Worm (Caenorhabditis elegans) whole organism, L1 larva: ENCODE measurements around the gene F10E9.2.

Experiments used
- C16A3.4 ChIP-seq: fragments of 150-350 bp; optimal IDR thresholded peaks from 2 replicates; lab custom pipeline; 2014; ENCODE audit warnings: missing biosample characterization, missing genetic modification characterization
- C34B4.2 ChIP-seq: sonication (generic microtip); optimal IDR thresholded peaks from 2 replicates; lab custom pipeline; 2017; ENCODE audit warnings: mild to moderate bottlenecking, missing genetic modification characterization, missing compliant biosample characterization
- F16B12.6 ChIP-seq: fragments of 150-350 bp; optimal IDR thresholded peaks from 2 replicates; lab custom pipeline; 2014; ENCODE audit warnings: missing biosample characterization, missing genetic modification characterization
- Y116A8C.19 ChIP-seq: sonication (generic microtip); optimal IDR thresholded peaks from 2 replicates; lab custom pipeline; 2016; ENCODE audit warnings: missing compliant biosample characterization, missing genetic modification characterization, borderline replicate concordance
- alr-1 ChIP-seq: fragments of 200-800 bp; sonication (Bioruptor generic); optimal IDR thresholded peaks from 2 replicates; lab custom pipeline; 2018; ENCODE audit warnings: borderline replicate concordance, mild to moderate bottlenecking, missing genetic modification characterization, missing compliant biosample characterization
- aly-2 ChIP-seq: fragments of 150-350 bp; optimal IDR thresholded peaks from 2 replicates; lab custom pipeline; 2014; ENCODE audit warnings: missing biosample characterization, missing genetic modification characterization
- ama-1 ChIP-seq: fragments of 150-350 bp; optimal IDR thresholded peaks from 2 replicates; lab custom pipeline; 2014
- blmp-1 ChIP-seq: fragments of 150-350 bp; optimal IDR thresholded peaks from 2 replicates; lab custom pipeline; 2014; ENCODE audit warnings: missing biosample characterization, missing genetic modification characterization
- ceh-63 ChIP-seq: fragments of 200-800 bp; sonication (Bioruptor generic); optimal IDR thresholded peaks from 2 replicates; lab custom pipeline; 2018; ENCODE audit warnings: mild to moderate bottlenecking, missing genetic modification characterization, missing compliant biosample characterization
- ceh-8 ChIP-seq: fragments of 200-800 bp; sonication (Bioruptor generic); optimal IDR thresholded peaks from 2 replicates; lab custom pipeline; 2018; ENCODE audit warnings: mild to moderate bottlenecking, missing genetic modification characterization, moderate library complexity, missing compliant biosample characterization
- ceh-82 ChIP-seq, 3 experiments: fragments of 150-350 bp in 1 of 3; sonication (generic microtip) in 2 of 3; optimal IDR thresholded peaks; 2 replicates each; lab custom pipeline; 2014 to 2017; ENCODE audit warnings: missing biosample characterization in 3 of 3, missing genetic modification characterization in 3 of 3
- ceh-90 ChIP-seq: sonication (generic microtip); optimal IDR thresholded peaks from 2 replicates; lab custom pipeline; 2016; ENCODE audit warnings: missing genetic modification characterization, missing compliant biosample characterization
- ces-1 ChIP-seq: fragments of 150-350 bp; optimal IDR thresholded peaks from 2 replicates; lab custom pipeline; 2014; ENCODE audit warnings: missing biosample characterization, missing genetic modification reagents, missing genetic modification characterization
- dsc-1 ChIP-seq: sonication (generic microtip); optimal IDR thresholded peaks from 2 replicates; lab custom pipeline; 2016; ENCODE audit warnings: mild to moderate bottlenecking, missing genetic modification characterization, missing compliant biosample characterization
- efl-1 ChIP-seq, 4 experiments: fragments of 150-350 bp; optimal IDR thresholded peaks in 3 of 4; peaks in 1 of 4; 1 replicate in 1 of 4; 2 replicates in 3 of 4; lab custom pipeline; 2014; ENCODE audit warnings: missing biosample characterization in 2 of 4, missing genetic modification characterization in 2 of 4, missing genetic modification reagents in 2 of 4
- efl-3 ChIP-seq: fragments of 200-800 bp; sonication (Bioruptor generic); optimal IDR thresholded peaks from 2 replicates; lab custom pipeline; 2018; ENCODE audit warnings: mild to moderate bottlenecking, missing genetic modification characterization, missing compliant biosample characterization
- egl-27 ChIP-seq, 2 experiments: fragments of 150-350 bp in 1 of 2; sonication (generic microtip); optimal IDR thresholded peaks; 3 replicates each; lab custom pipeline; 2017 to 2018; ENCODE audit warnings: missing biosample characterization in 2 of 2, missing genetic modification characterization in 2 of 2, missing genetic modification reagents in 2 of 2
- elt-2 ChIP-seq: sonication (generic microtip); optimal IDR thresholded peaks from 2 replicates; lab custom pipeline; 2016; ENCODE audit warnings: missing genetic modification characterization, mild to moderate bottlenecking, inconsistent platforms, missing compliant biosample characterization, missing genetic modification reagents
- ets-5 ChIP-seq: fragments of 200-800 bp; sonication (Bioruptor generic); IDR thresholded peaks from 2 replicates; pipeline ENCODE4 v1.3.6; 2022; ENCODE audit warnings: missing genetic modification characterization, missing compliant biosample characterization
- fkh-8 ChIP-seq: sonication (generic microtip); optimal IDR thresholded peaks from 2 replicates; lab custom pipeline; 2016; ENCODE audit warnings: mild to moderate bottlenecking, missing genetic modification characterization, missing compliant biosample characterization
- hlh-17 ChIP-seq: fragments of 200-800 bp; sonication (Bioruptor generic); optimal IDR thresholded peaks from 2 replicates; lab custom pipeline; 2018; ENCODE audit warnings: missing genetic modification characterization, mild to moderate bottlenecking, missing compliant biosample characterization, moderate library complexity, borderline replicate concordance
- hlh-4 ChIP-seq: sonication (generic microtip); optimal IDR thresholded peaks from 2 replicates; lab custom pipeline; 2016; ENCODE audit warnings: mild to moderate bottlenecking, missing genetic modification characterization, missing compliant biosample characterization
- irx-1 ChIP-seq: sonication (generic microtip); optimal IDR thresholded peaks from 2 replicates; lab custom pipeline; 2016; ENCODE audit warnings: missing genetic modification characterization, missing compliant biosample characterization
- isw-1 ChIP-seq: fragments of 200-800 bp; sonication (Bioruptor generic); IDR thresholded peaks from 2 replicates; pipeline ENCODE4 v1.3.6; 2022; ENCODE audit warnings: missing genetic modification characterization, missing compliant biosample characterization
- lin-14 ChIP-seq: fragments of 200-800 bp; sonication (Bioruptor generic); optimal IDR thresholded peaks from 2 replicates; lab custom pipeline; 2018; ENCODE audit warnings: mild to moderate bottlenecking, missing genetic modification characterization, moderate library complexity, missing compliant biosample characterization
- lin-15B ChIP-seq: fragments of 150-350 bp; sonication (generic microtip); optimal IDR thresholded peaks from 3 replicates; lab custom pipeline; 2014; ENCODE audit warnings: missing biosample characterization, missing genetic modification characterization
- lin-35 ChIP-seq, 2 experiments: fragments of 150-350 bp; optimal IDR thresholded peaks; 2 replicates each; lab custom pipeline; 2014; ENCODE audit warnings: missing biosample characterization in 2 of 2, missing genetic modification characterization in 2 of 2, missing genetic modification reagents in 2 of 2
- lin-39 ChIP-seq: fragments of 150-350 bp; optimal IDR thresholded peaks from 2 replicates; lab custom pipeline; 2014; ENCODE audit warnings: missing biosample characterization, missing genetic modification reagents, missing genetic modification characterization
- lir-3 ChIP-seq: sonication (generic microtip); optimal IDR thresholded peaks from 2 replicates; lab custom pipeline; 2016; ENCODE audit warnings: mild to moderate bottlenecking, missing genetic modification characterization, moderate library complexity, missing compliant biosample characterization; ENCODE audit not compliant: poor library complexity
- lsy-2 ChIP-seq, 2 experiments: fragments of 150-350 bp; optimal IDR thresholded peaks; 2 replicates each; lab custom pipeline; 2014; ENCODE audit warnings: missing biosample characterization in 2 of 2, missing genetic modification characterization in 2 of 2
- mab-9 ChIP-seq: fragments of 200-800 bp; sonication (Bioruptor generic); IDR thresholded peaks from 2 replicates; pipeline ENCODE4 v1.3.6; 2022; ENCODE audit warnings: missing genetic modification reagents, missing genetic modification characterization, missing compliant biosample characterization
- mdl-1 ChIP-seq, 2 experiments: fragments of 150-350 bp; optimal IDR thresholded peaks; 2 replicates each; lab custom pipeline; 2014 to 2017; ENCODE audit warnings: missing biosample characterization in 2 of 2, missing genetic modification characterization in 2 of 2, inconsistent platforms in 1 of 2
- nhr-11 ChIP-seq: fragments of 150-350 bp; optimal IDR thresholded peaks from 2 replicates; lab custom pipeline; 2014; ENCODE audit warnings: missing biosample characterization, missing genetic modification characterization
- nhr-20 ChIP-seq: sonication (generic microtip); optimal IDR thresholded peaks from 2 replicates; lab custom pipeline; 2016; ENCODE audit warnings: mild to moderate bottlenecking, missing genetic modification characterization, missing compliant biosample characterization
- nhr-237 ChIP-seq: fragments of 150-350 bp; optimal IDR thresholded peaks from 2 replicates; lab custom pipeline; 2014; ENCODE audit warnings: missing biosample characterization, missing genetic modification characterization
- nhr-28 ChIP-seq: fragments of 150-350 bp; optimal IDR thresholded peaks from 2 replicates; lab custom pipeline; 2014; ENCODE audit warnings: missing biosample characterization, missing genetic modification characterization
- nhr-71 ChIP-seq: sonication (generic microtip); optimal IDR thresholded peaks from 2 replicates; lab custom pipeline; 2016; ENCODE audit warnings: mild to moderate bottlenecking, missing genetic modification characterization, moderate library complexity, missing compliant biosample characterization
- nhr-90 ChIP-seq: sonication (generic microtip); optimal IDR thresholded peaks from 2 replicates; lab custom pipeline; 2016; ENCODE audit warnings: mild to moderate bottlenecking, missing genetic modification characterization, missing compliant biosample characterization; ENCODE audit not compliant: poor library complexity
- rnt-1 ChIP-seq: sonication (generic microtip); optimal IDR thresholded peaks from 2 replicates; lab custom pipeline; 2016; ENCODE audit warnings: mild to moderate bottlenecking, missing genetic modification characterization, moderate library complexity, missing compliant biosample characterization
- snpc-4 ChIP-seq: fragments of 150-350 bp; optimal IDR thresholded peaks from 2 replicates; lab custom pipeline; 2014; ENCODE audit warnings: missing biosample characterization, missing genetic modification characterization
- sox-4 ChIP-seq: sonication (generic microtip); optimal IDR thresholded peaks from 2 replicates; lab custom pipeline; 2016; ENCODE audit warnings: missing genetic modification characterization, missing compliant biosample characterization
- sptf-1 ChIP-seq: fragments of 150-350 bp; optimal IDR thresholded peaks from 2 replicates; lab custom pipeline; 2014; ENCODE audit warnings: missing biosample characterization, missing genetic modification characterization
- sup-37 ChIP-seq: fragments of 200-800 bp; sonication (Bioruptor generic); optimal IDR thresholded peaks from 2 replicates; lab custom pipeline; 2018; ENCODE audit warnings: mild to moderate bottlenecking, missing genetic modification characterization, missing compliant biosample characterization
- swsn-7 ChIP-seq: sonication (generic microtip); optimal IDR thresholded peaks from 2 replicates; lab custom pipeline; 2016; ENCODE audit warnings: missing genetic modification characterization, missing compliant biosample characterization
- unc-130 ChIP-seq: fragments of 150-350 bp; optimal IDR thresholded peaks from 2 replicates; lab custom pipeline; 2017; ENCODE audit warnings: missing biosample characterization, missing genetic modification characterization, inconsistent platforms
- unc-30 ChIP-seq: sonication (generic microtip); optimal IDR thresholded peaks from 2 replicates; lab custom pipeline; 2017; ENCODE audit warnings: missing biosample characterization, missing genetic modification characterization
- unc-62 ChIP-seq: fragments of 150-350 bp; optimal IDR thresholded peaks from 2 replicates; lab custom pipeline; 2014; ENCODE audit warnings: missing biosample characterization, missing genetic modification reagents, missing genetic modification characterization
- vab-15 ChIP-seq: sonication (generic microtip); optimal IDR thresholded peaks from 2 replicates; lab custom pipeline; 2017; ENCODE audit warnings: missing genotype, mild to moderate bottlenecking, missing genetic modification characterization, missing compliant biosample characterization
- xbp-1 ChIP-seq: sonication (generic microtip); optimal IDR thresholded peaks from 2 replicates; lab custom pipeline; 2016; ENCODE audit warnings: missing genetic modification characterization, missing compliant biosample characterization
- zag-1 ChIP-seq: fragments of 150-350 bp; optimal IDR thresholded peaks from 2 replicates; lab custom pipeline; 2014; ENCODE audit warnings: missing biosample characterization, missing genetic modification characterization
- zip-4 ChIP-seq: fragments of 200-800 bp; sonication (Bioruptor generic); optimal IDR thresholded peaks from 2 replicates; lab custom pipeline; 2018; ENCODE audit warnings: mild to moderate bottlenecking, missing genetic modification characterization, moderate library complexity, missing compliant biosample characterization
- ztf-4 ChIP-seq: fragments of 150-350 bp; optimal IDR thresholded peaks from 2 replicates; lab custom pipeline; 2014; ENCODE audit warnings: missing biosample characterization, missing genetic modification characterization

The F10E9.2 gene

DNA sequence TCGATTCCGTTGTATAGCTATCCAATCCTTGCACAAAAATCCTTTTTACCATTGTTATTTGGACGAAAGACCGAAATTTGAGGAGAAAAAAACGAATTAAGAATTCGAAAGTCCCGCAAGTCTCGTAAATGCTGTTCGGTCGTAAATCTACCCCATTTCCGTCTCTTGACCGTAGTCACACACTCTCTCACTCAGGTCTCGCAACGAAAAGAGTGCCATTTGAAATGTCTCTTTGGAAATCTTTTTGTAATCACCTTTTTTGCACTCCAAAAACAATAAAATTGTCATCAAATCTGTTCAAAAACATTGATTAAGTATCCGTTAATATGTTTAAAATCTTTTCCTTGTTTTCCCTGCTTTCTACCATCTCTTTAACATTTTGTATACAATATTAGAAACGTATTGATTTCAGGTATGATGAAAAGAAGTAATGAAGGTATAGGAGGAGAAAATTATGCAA, 45.8 kb downstream of the F10E9.2 start, which contains the start of the genes R05D3.8 and rfp-1 (continued):
- no peak for TF ChIP-seq ceh-63 (GFP tag; lab: Kevin White, UChicago)
- TF ChIP-seq efl-3 (GFP tag; lab: Kevin White, UChicago), result no peak
- peak; percentile 60 for TF ChIP-seq isw-1 (GFP tag; lab: Robert Waterston, UW)
- TF ChIP-seq F16B12.6, result peak; percentile 53
- TF ChIP-seq irx-1 (tag; lab: Kevin White, UChicago), result peak; percentile 28
- peak; percentile 73 for TF ChIP-seq xbp-1 (tag; lab: Kevin White, UChicago)
- peak; percentile 58 to 88 (median 61) for TF ChIP-seq ceh-82 (tag; optimal IDR thresholded peaks at IDR 0.05; lab: Kevin White, UChicago)
- TF ChIP-seq unc-62 (GFP tag; lab: Kevin White, UChicago), result no peak
- peak; percentile 21 for TF ChIP-seq elt-2 (tag; lab: Kevin White, UChicago)
- TF ChIP-seq lin-14 (GFP tag; lab: Kevin White, UChicago), result peak; percentile 85
- no peak for TF ChIP-seq sox-4 (tag; lab: Kevin White, UChicago)
- peak; percentile 32 for TF ChIP-seq vab-15
- TF ChIP-seq nhr-20 (tag; lab: Kevin White, UChicago), result peak; percentile 79
- no peak for TF ChIP-seq nhr-28 (tag; lab: Kevin White, UChicago)
- no peak for TF ChIP-seq egl-27 (tag; optimal IDR thresholded peaks at IDR 0.05; lab: Kevin White, UChicago)
- TF ChIP-seq lin-39 (tag; lab: Kevin White, UChicago), result peak; percentile 44
- peak; percentile 86 for TF ChIP-seq blmp-1 (tag; lab: Kevin White, UChicago)
- no peak for TF ChIP-seq nhr-11 (tag; lab: Kevin White, UChicago)
- peak; percentile 63 for TF ChIP-seq nhr-90 (tag; lab: Kevin White, UChicago)
- no peak for TF ChIP-seq sup-37 (GFP tag; lab: Kevin White, UChicago)
- no peak for TF ChIP-seq ceh-90
- no peak for TF ChIP-seq ceh-8 (GFP tag; lab: Kevin White, UChicago)
- no peak for TF ChIP-seq ces-1 (GFP tag; lab: Kevin White, UChicago)
- no peak for TF ChIP-seq C34B4.2
- no peak for TF ChIP-seq Y116A8C.19
- peak; percentile 4 for TF ChIP-seq snpc-4 (tag; lab: Kevin White, UChicago)
- TF ChIP-seq lin-15B (tag; lab: Kevin White, UChicago), result peak; percentile 92
- peak; percentile 71 for TF ChIP-seq swsn-7
- TF ChIP-seq lir-3 (tag; lab: Kevin White, UChicago), result peak; percentile 42
- TF ChIP-seq C16A3.4 (tag; lab: Kevin White, UChicago), result peak; percentile 91
- TF ChIP-seq hlh-4 (tag; lab: Kevin White, UChicago), result no peak
- TF ChIP-seq efl-1 (optimal IDR thresholded peaks at IDR 0.05; lab: Kevin White, UChicago), result peak; percentile 89 to 92
- TF ChIP-seq efl-1 (GFP tag; optimal IDR thresholded peaks at IDR 0.05 in 1 of 2; lab: Kevin White, UChicago), result peak; percentile 80 to 97
- peak; percentile 77 for TF ChIP-seq fkh-8 (tag; lab: Kevin White, UChicago)
- TF ChIP-seq ztf-4, result peak; percentile 43
- TF ChIP-seq nhr-71 (tag; lab: Kevin White, UChicago), result peak; percentile 85
- TF ChIP-seq mdl-1 (tag; optimal IDR thresholded peaks at IDR 0.05; lab: Kevin White, UChicago), result peak in 1 of 2 experiments; percentile 67
- TF ChIP-seq ama-1 (lab: Kevin White, UChicago), result no peak
- TF ChIP-seq nhr-237 (tag; lab: Kevin White, UChicago), result peak; percentile 36
- peak; percentile 87 to 91 for TF ChIP-seq lin-35 (GFP tag; optimal IDR thresholded peaks at IDR 0.05; lab: Kevin White, UChicago)
- no peak for TF ChIP-seq unc-30 (tag; lab: Kevin White, UChicago)
- no peak for TF ChIP-seq ets-5
- TF ChIP-seq dsc-1, result peak; percentile 52
- TF ChIP-seq zag-1, result no peak
- TF ChIP-seq unc-130, result peak; percentile 71
- 0 out of 2 replicates have a peak, but pooled peaks have one; percentile 7 for TF ChIP-seq mab-9 (GFP tag; lab: Robert Waterston, UW)
- peak; percentile 79 for TF ChIP-seq rnt-1
- peak; percentile 98 to 99 for TF ChIP-seq lsy-2 (tag; optimal IDR thresholded peaks at IDR 0.05; lab: Kevin White, UChicago)
- no peak for TF ChIP-seq zip-4
- no peak for TF ChIP-seq hlh-17 (GFP tag; lab: Kevin White, UChicago)
- no peak for TF ChIP-seq sptf-1 (tag; lab: Kevin White, UChicago)
- no peak for TF ChIP-seq alr-1 (tag; lab: Kevin White, UChicago)
- peak; percentile 56 for TF ChIP-seq aly-2 (tag; lab: Kevin White, UChicago)
